Worm (Caenorhabditis elegans) whole organism, L1 larva: ENCODE results near the gene Y50E8A.2.

ENCODE experiments used
- F16B12.6 ChIP-seq: fragments of 150-350 bp; optimal IDR thresholded peaks from 2 replicates; lab custom pipeline; 2014; ENCODE audit warnings: missing biosample characterization, missing genetic modification characterization
- Y116A8C.19 ChIP-seq: sonication (generic microtip); optimal IDR thresholded peaks from 2 replicates; lab custom pipeline; 2016; ENCODE audit warnings: missing compliant biosample characterization, missing genetic modification characterization, borderline replicate concordance
- alr-1 ChIP-seq: fragments of 200-800 bp; sonication (Bioruptor generic); optimal IDR thresholded peaks from 2 replicates; lab custom pipeline; 2018; ENCODE audit warnings: borderline replicate concordance, mild to moderate bottlenecking, missing genetic modification characterization, missing compliant biosample characterization
- aly-2 ChIP-seq: fragments of 150-350 bp; optimal IDR thresholded peaks from 2 replicates; lab custom pipeline; 2014; ENCODE audit warnings: missing biosample characterization, missing genetic modification characterization
- ama-1 ChIP-seq: fragments of 150-350 bp; optimal IDR thresholded peaks from 2 replicates; lab custom pipeline; 2014
- blmp-1 ChIP-seq: fragments of 150-350 bp; optimal IDR thresholded peaks from 2 replicates; lab custom pipeline; 2014; ENCODE audit warnings: missing biosample characterization, missing genetic modification characterization
- ceh-82 ChIP-seq, 3 experiments: fragments of 150-350 bp in 1 of 3; sonication (generic microtip) in 2 of 3; optimal IDR thresholded peaks; 2 replicates each; lab custom pipeline; 2014 to 2017; ENCODE audit warnings: missing biosample characterization in 3 of 3, missing genetic modification characterization in 3 of 3
- ces-1 ChIP-seq: fragments of 150-350 bp; optimal IDR thresholded peaks from 2 replicates; lab custom pipeline; 2014; ENCODE audit warnings: missing biosample characterization, missing genetic modification reagents, missing genetic modification characterization
- dpl-1 ChIP-seq, 3 experiments: fragments of 150-350 bp in 2 of 3; sonication (generic microtip) in 1 of 3; optimal IDR thresholded peaks; 2 replicates each; lab custom pipeline; 2014 to 2017; ENCODE audit warnings: missing biosample characterization in 3 of 3, missing genetic modification characterization in 3 of 3, missing genetic modification reagents in 3 of 3
- elt-3 ChIP-seq, 6 experiments: fragments of 150-350 bp in 1 of 6; sonication (generic microtip); optimal IDR thresholded peaks; 2 replicates each; lab custom pipeline; 2017 to 2018; ENCODE audit warnings: missing biosample characterization in 6 of 6, missing genetic modification characterization in 6 of 6, inconsistent platforms in 1 of 6
- fkh-10 ChIP-seq: sonication (generic microtip); optimal IDR thresholded peaks from 2 replicates; lab custom pipeline; 2017; ENCODE audit warnings: missing biosample characterization, missing genetic modification reagents, missing genetic modification characterization
- fkh-8 ChIP-seq: sonication (generic microtip); optimal IDR thresholded peaks from 2 replicates; lab custom pipeline; 2016; ENCODE audit warnings: mild to moderate bottlenecking, missing genetic modification characterization, missing compliant biosample characterization
- fos-1 ChIP-seq: fragments of 150-350 bp; optimal IDR thresholded peaks from 2 replicates; lab custom pipeline; 2014; ENCODE audit warnings: missing biosample characterization, missing genetic modification characterization
- grh-1 ChIP-seq: fragments of 200-800 bp; sonication (Bioruptor generic); IDR thresholded peaks from 2 replicates; pipeline ENCODE4 v1.3.6; 2022; ENCODE audit warnings: missing genetic modification reagents, missing genetic modification characterization, missing compliant biosample characterization
- lin-35 ChIP-seq, 2 experiments: fragments of 150-350 bp; optimal IDR thresholded peaks; 2 replicates each; lab custom pipeline; 2014; ENCODE audit warnings: missing biosample characterization in 2 of 2, missing genetic modification characterization in 2 of 2, missing genetic modification reagents in 2 of 2
- lsy-2 ChIP-seq, 2 experiments: fragments of 150-350 bp; optimal IDR thresholded peaks; 2 replicates each; lab custom pipeline; 2014; ENCODE audit warnings: missing biosample characterization in 2 of 2, missing genetic modification characterization in 2 of 2
- mdl-1 ChIP-seq, 2 experiments: fragments of 150-350 bp; optimal IDR thresholded peaks; 2 replicates each; lab custom pipeline; 2014 to 2017; ENCODE audit warnings: missing biosample characterization in 2 of 2, missing genetic modification characterization in 2 of 2, inconsistent platforms in 1 of 2
- mep-1 ChIP-seq: fragments of 150-350 bp; optimal IDR thresholded peaks from 2 replicates; lab custom pipeline; 2014; ENCODE audit warnings: missing biosample characterization, missing genetic modification characterization
- nhr-12 ChIP-seq: sonication (generic microtip); optimal IDR thresholded peaks from 2 replicates; lab custom pipeline; 2017; ENCODE audit warnings: missing biosample characterization, missing genetic modification characterization
- nhr-20 ChIP-seq: sonication (generic microtip); optimal IDR thresholded peaks from 2 replicates; lab custom pipeline; 2016; ENCODE audit warnings: mild to moderate bottlenecking, missing genetic modification characterization, missing compliant biosample characterization
- nhr-71 ChIP-seq: sonication (generic microtip); optimal IDR thresholded peaks from 2 replicates; lab custom pipeline; 2016; ENCODE audit warnings: mild to moderate bottlenecking, missing genetic modification characterization, moderate library complexity, missing compliant biosample characterization
- nhr-85 ChIP-seq: sonication (generic microtip); peaks from one replicate; lab custom pipeline; 2016; ENCODE audit warnings: missing genetic modification characterization, inconsistent platforms, missing compliant biosample characterization
- rnt-1 ChIP-seq: sonication (generic microtip); optimal IDR thresholded peaks from 2 replicates; lab custom pipeline; 2016; ENCODE audit warnings: mild to moderate bottlenecking, missing genetic modification characterization, moderate library complexity, missing compliant biosample characterization
- snu-23 ChIP-seq: sonication (generic microtip); optimal IDR thresholded peaks from 2 replicates; lab custom pipeline; 2016; ENCODE audit warnings: missing genetic modification characterization, missing compliant biosample characterization
- sptf-1 ChIP-seq: fragments of 150-350 bp; optimal IDR thresholded peaks from 2 replicates; lab custom pipeline; 2014; ENCODE audit warnings: missing biosample characterization, missing genetic modification characterization
- sup-37 ChIP-seq: fragments of 200-800 bp; sonication (Bioruptor generic); optimal IDR thresholded peaks from 2 replicates; lab custom pipeline; 2018; ENCODE audit warnings: mild to moderate bottlenecking, missing genetic modification characterization, missing compliant biosample characterization
- swsn-7 ChIP-seq: sonication (generic microtip); optimal IDR thresholded peaks from 2 replicates; lab custom pipeline; 2016; ENCODE audit warnings: missing genetic modification characterization, missing compliant biosample characterization
- tlp-1 ChIP-seq: fragments of 150-350 bp; optimal IDR thresholded peaks from 2 replicates; lab custom pipeline; 2014; ENCODE audit warnings: missing biosample characterization, missing genetic modification characterization
- unc-130 ChIP-seq: fragments of 150-350 bp; optimal IDR thresholded peaks from 2 replicates; lab custom pipeline; 2017; ENCODE audit warnings: missing biosample characterization, missing genetic modification characterization, inconsistent platforms
- unc-62 ChIP-seq: fragments of 150-350 bp; optimal IDR thresholded peaks from 2 replicates; lab custom pipeline; 2014; ENCODE audit warnings: missing biosample characterization, missing genetic modification reagents, missing genetic modification characterization
- unc-86 ChIP-seq: sonication (generic microtip); optimal IDR thresholded peaks from 2 replicates; lab custom pipeline; 2016; ENCODE audit warnings: missing genetic modification characterization, missing compliant biosample characterization
- vab-15 ChIP-seq: sonication (generic microtip); optimal IDR thresholded peaks from 2 replicates; lab custom pipeline; 2017; ENCODE audit warnings: missing genotype, mild to moderate bottlenecking, missing genetic modification characterization, missing compliant biosample characterization
- xbp-1 ChIP-seq: sonication (generic microtip); optimal IDR thresholded peaks from 2 replicates; lab custom pipeline; 2016; ENCODE audit warnings: missing genetic modification characterization, missing compliant biosample characterization

Gene Y50E8A.2

ce11 chrV:14734187-14734765 is 5.6 kb upstream of the Y50E8A.2 start, which contains the start of gene unc-61 (continued):
- peak; percentile 35 for TF ChIP-seq F16B12.6
- peak in 1 of 2 experiments; percentile 63 for TF ChIP-seq lsy-2 (tag; optimal IDR thresholded peaks at IDR 0.05; lab: Kevin White, UChicago)
- TF ChIP-seq lin-35 (GFP tag; optimal IDR thresholded peaks at IDR 0.05; lab: Kevin White, UChicago): peak; percentile 84 to 93
- no peak for TF ChIP-seq ces-1 (GFP tag; lab: Kevin White, UChicago)
- TF ChIP-seq rnt-1 (tag; lab: Kevin White, UChicago): peak; percentile 28
- peak; percentile 12 for TF ChIP-seq swsn-7
- peak in 1 of 3 experiments; percentile 49 for TF ChIP-seq ceh-82 (tag; optimal IDR thresholded peaks at IDR 0.05; lab: Kevin White, UChicago)
- no peak for TF ChIP-seq sup-37 (GFP tag; lab: Kevin White, UChicago)

ce11 chrV:14729343-14729742 is 689 bp upstream of the Y50E8A.2 start, which contains the start of gene oig-3:
Gene oig-3, plus strand, starts transcription at chrV:14729643.
- TF ChIP-seq unc-62: no peak
- TF ChIP-seq unc-86 (tag; lab: Kevin White, UChicago): no peak
- TF ChIP-seq vab-15 (tag; lab: Kevin White, UChicago): no peak
- TF ChIP-seq xbp-1 (tag; lab: Kevin White, UChicago): no peak
- TF ChIP-seq, all 84 proteins: peak for 0

- TF ChIP-seq nhr-12 (tag; lab: Kevin White, UChicago): no peak
Measured at ce11 chrV:14726596-14726995, 2.1 kb downstream of the Y50E8A.2 start, which contains the start of gene Y50E8A.1. Gene Y50E8A.1, plus strand, starts transcription at chrV:14726896.

- TF ChIP-seq sptf-1 (tag; lab: Kevin White, UChicago): no peak
- TF ChIP-seq fkh-10 (GFP tag; lab: Kevin White, UChicago): no peak
- TF ChIP-seq fos-1 (tag; lab: Kevin White, UChicago): no peak
- peak in 1 of 3 experiments; percentile 24 for TF ChIP-seq dpl-1 (GFP tag; optimal IDR thresholded peaks at IDR 0.05; lab: Kevin White, UChicago)
- peak; percentile 29 for TF ChIP-seq nhr-71 (tag; lab: Kevin White, UChicago)
- peak; percentile 52 for TF ChIP-seq nhr-20 (tag; lab: Kevin White, UChicago)
- TF ChIP-seq fkh-8: no peak
- TF ChIP-seq mdl-1 (tag; optimal IDR thresholded peaks at IDR 0.05; lab: Kevin White, UChicago): no peak
- TF ChIP-seq snu-23 (GFP tag; lab: Kevin White, UChicago): peak; percentile 31
- peak in 1 of 2 experiments; percentile 8 for TF ChIP-seq lsy-2 (tag; optimal IDR thresholded peaks at IDR 0.05; lab: Kevin White, UChicago)
- peak; percentile 70 for TF ChIP-seq blmp-1 (tag; lab: Kevin White, UChicago)
- peak in 2 of 6 experiments; percentile 4 to 28 for TF ChIP-seq elt-3 (tag; optimal IDR thresholded peaks at IDR 0.05; lab: Kevin White, UChicago)
- TF ChIP-seq nhr-85 (tag; lab: Kevin White, UChicago): peak; percentile 92
- no peak for TF ChIP-seq Y116A8C.19 (tag; lab: Kevin White, UChicago)
- no peak for TF ChIP-seq unc-130 (tag; lab: Kevin White, UChicago)
- TF ChIP-seq lin-35 (GFP tag; optimal IDR thresholded peaks at IDR 0.05; lab: Kevin White, UChicago): peak in 1 of 2 experiments; percentile 20
Measured at ce11 chrV:14725409-14725808, 3.2 kb downstream of the Y50E8A.2 start.

ce11 chrV:14723020-14723419 is 5.6 kb downstream of the Y50E8A.2 start, which contains the start of gene R08A2.7:
Gene R08A2.7, plus strand, starts transcription at chrV:14723320.
- no peak for TF ChIP-seq aly-2 (tag; lab: Kevin White, UChicago)
- TF ChIP-seq grh-1 (GFP tag; lab: Robert Waterston, UW): no peak
- TF ChIP-seq nhr-85 (tag; lab: Kevin White, UChicago): no peak
- no peak for TF ChIP-seq mep-1 (tag; lab: Kevin White, UChicago)
- TF ChIP-seq F16B12.6: no peak

- TF ChIP-seq ama-1 (lab: Kevin White, UChicago): no peak
- TF ChIP-seq fkh-8: no peak
- TF ChIP-seq alr-1 (tag; lab: Kevin White, UChicago): no peak
- no peak for TF ChIP-seq tlp-1 (tag; lab: Kevin White, UChicago)
- TF ChIP-seq, all 84 proteins: peak for 0
Measured at ce11 chrV:14719491-14719890, 9.2 kb downstream of the Y50E8A.2 start, which contains the start of gene R08A2.1. Gene R08A2.1, minus strand, starts transcription at chrV:14719591.
